Fruit fly (Drosophila melanogaster) whole organism, embryonic: ENCODE measurements around the gene anchor.
A peak's percentile ranks its signal among the peaks of the same experiment; 100 is the strongest.

Source experiments
- Asciz ChIP-seq: fragments of 200-800 bp; sonication (Bioruptor generic); optimal IDR thresholded peaks from 2 replicates; lab custom pipeline; 2017; ENCODE audit warnings: missing biosample characterization, mild to moderate bottlenecking, missing genetic modification characterization, missing genetic modification reagents
- B-H2 ChIP-seq: fragments of 200-800 bp; sonication (Bioruptor generic); optimal IDR thresholded peaks from 2 replicates; lab custom pipeline; 2018; ENCODE audit warnings: missing biosample characterization, mild to moderate bottlenecking, missing genetic modification characterization
- Bdp1 ChIP-seq: fragments of 200-800 bp; sonication (Bioruptor generic); optimal IDR thresholded peaks from 3 replicates; lab custom pipeline; 2016; ENCODE audit warnings: missing biosample characterization, missing genetic modification characterization
- CG11085 ChIP-seq: fragments of 200-800 bp; sonication (Bioruptor generic); IDR thresholded peaks from 2 replicates; pipeline ENCODE4 v1.3.6; 2022; ENCODE audit warnings: missing biosample characterization, missing genetic modification characterization
- CG11456 ChIP-seq: fragments of 200-800 bp; sonication (Bioruptor generic); IDR thresholded peaks from 3 replicates; pipeline ENCODE4 v1.3.6; 2022; ENCODE audit warnings: missing biosample characterization, missing genetic modification characterization
- CG15073 ChIP-seq: fragments of 200-800 bp; sonication (Bioruptor generic); optimal IDR thresholded peaks from 2 replicates; lab custom pipeline; 2016; ENCODE audit warnings: missing biosample characterization, missing genetic modification characterization
- CG15269 ChIP-seq: fragments of 200-800 bp; sonication (Bioruptor generic); optimal IDR thresholded peaks from 2 replicates; lab custom pipeline; 2018; ENCODE audit warnings: missing biosample characterization, mild to moderate bottlenecking, missing genetic modification characterization, moderate library complexity
- CG15601 ChIP-seq: fragments of 200-800 bp; sonication (Bioruptor generic); optimal IDR thresholded peaks from 3 replicates; lab custom pipeline; 2019; ENCODE audit warnings: missing biosample characterization, mild to moderate bottlenecking, missing genetic modification characterization, moderate library complexity
- CG18011 ChIP-seq: fragments of 200-800 bp; sonication (Bioruptor generic); optimal IDR thresholded peaks from 2 replicates; lab custom pipeline; 2017; ENCODE audit warnings: missing biosample characterization, missing genetic modification characterization, mild to moderate bottlenecking, moderate library complexity, missing genotype
- CG1832 ChIP-seq: fragments of 200-800 bp; sonication (Bioruptor generic); optimal IDR thresholded peaks from 2 replicates; lab custom pipeline; 2017; ENCODE audit warnings: missing biosample characterization, mild to moderate bottlenecking, missing genetic modification characterization, inconsistent platforms
- CG2116 ChIP-seq: fragments of 200-800 bp; sonication (Bioruptor generic); optimal IDR thresholded peaks from 3 replicates; lab custom pipeline; 2018; ENCODE audit warnings: missing biosample characterization, mild to moderate bottlenecking, missing genetic modification characterization
- CG31388 ChIP-seq: fragments of 200-800 bp; sonication (Bioruptor generic); optimal IDR thresholded peaks from 2 replicates; lab custom pipeline; 2016; ENCODE audit warnings: missing biosample characterization, missing genetic modification characterization
- CG32532 ChIP-seq: fragments of 200-800 bp; sonication (Bioruptor generic); IDR thresholded peaks from 2 replicates; pipeline ENCODE4 v1.3.6; 2022; ENCODE audit warnings: missing biosample characterization, missing genetic modification characterization
- CG33213 ChIP-seq: fragments of 200-800 bp; sonication (Bioruptor generic); optimal IDR thresholded peaks from 3 replicates; lab custom pipeline; 2016; ENCODE audit warnings: missing biosample characterization, missing genetic modification characterization
- CG42726 ChIP-seq: fragments of 200-800 bp; sonication (Bioruptor generic); IDR thresholded peaks from 2 replicates; pipeline ENCODE4 v1.3.6; 2022; ENCODE audit warnings: missing biosample characterization, missing genetic modification characterization; ENCODE audit not compliant: partially characterized antibody
- CG4282 ChIP-seq: fragments of 200-800 bp; sonication (Bioruptor generic); optimal IDR thresholded peaks from 2 replicates; lab custom pipeline; 2016; ENCODE audit warnings: missing biosample characterization, missing genetic modification characterization
- CG43689 ChIP-seq: fragments of 200-800 bp; sonication (Bioruptor generic); IDR thresholded peaks from 2 replicates; pipeline ENCODE4 v1.3.6; 2022; ENCODE audit warnings: missing biosample characterization, missing genetic modification characterization
- CG6765 ChIP-seq: fragments of 200-800 bp; sonication (Bioruptor generic); optimal IDR thresholded peaks from 3 replicates; lab custom pipeline; 2017; ENCODE audit warnings: missing biosample characterization, mild to moderate bottlenecking, missing genetic modification characterization
- CG7745 ChIP-seq: fragments of 200-800 bp; sonication (Bioruptor generic); optimal IDR thresholded peaks from 2 replicates; lab custom pipeline; 2018; ENCODE audit warnings: missing biosample characterization, mild to moderate bottlenecking, missing genetic modification characterization, moderate library complexity
- Camta ChIP-seq: fragments of 200-800 bp; sonication (Bioruptor generic); optimal IDR thresholded peaks from 2 replicates; lab custom pipeline; 2016; ENCODE audit warnings: missing biosample characterization, missing genetic modification characterization
- Dip2 ChIP-seq: fragments of 200-800 bp; sonication (Bioruptor generic); IDR thresholded peaks from 2 replicates; pipeline ENCODE4 v1.3.6; 2022; ENCODE audit warnings: missing biosample characterization, missing genetic modification characterization
- Doc3 ChIP-seq: fragments of 200-800 bp; sonication (Bioruptor generic); IDR thresholded peaks from 3 replicates; pipeline ENCODE4 v1.3.6; 2022; ENCODE audit warnings: missing biosample characterization, missing genetic modification characterization; ENCODE audit not compliant: partially characterized antibody
- HHEX ChIP-seq: fragments of 200-800 bp; sonication (Bioruptor generic); optimal IDR thresholded peaks from 3 replicates; lab custom pipeline; 2017; ENCODE audit warnings: missing biosample characterization, mild to moderate bottlenecking, missing genetic modification characterization, missing genetic modification reagents
- HLH54F ChIP-seq: fragments of 200-800 bp; sonication (Bioruptor generic); optimal IDR thresholded peaks from 3 replicates; lab custom pipeline; 2016; ENCODE audit warnings: missing biosample characterization, missing genetic modification characterization
- Hmr ChIP-seq: fragments of 200-800 bp; sonication (Bioruptor generic); optimal IDR thresholded peaks from 3 replicates; lab custom pipeline; 2017; ENCODE audit warnings: mild to moderate bottlenecking, missing biosample characterization, missing genetic modification reagents, missing genetic modification characterization
- Lim3 ChIP-seq: fragments of 200-800 bp; sonication (Bioruptor generic); IDR thresholded peaks from 2 replicates; pipeline ENCODE4 v1.3.6; 2022; ENCODE audit warnings: missing biosample characterization, missing genetic modification characterization
- MTF-1 ChIP-seq: fragments of 200-800 bp; sonication (Bioruptor generic); optimal IDR thresholded peaks from 2 replicates; lab custom pipeline; 2018; ENCODE audit warnings: missing biosample characterization, mild to moderate bottlenecking, missing genetic modification characterization, borderline replicate concordance
- Meics ChIP-seq: fragments of 200-800 bp; sonication (Bioruptor generic); optimal IDR thresholded peaks from 2 replicates; lab custom pipeline; 2017; ENCODE audit warnings: missing biosample characterization, mild to moderate bottlenecking, missing genetic modification characterization
- PHDP ChIP-seq: fragments of 200-800 bp; sonication (Bioruptor generic); optimal IDR thresholded peaks from 3 replicates; lab custom pipeline; 2018; ENCODE audit warnings: missing biosample characterization, mild to moderate bottlenecking, missing genetic modification characterization, moderate library complexity
- Pdp1 ChIP-seq, 2 experiments: fragments of 200-800 bp; sonication (Bioruptor generic); optimal IDR thresholded peaks; 3 replicates each; lab custom pipeline; 2016; ENCODE audit warnings: missing biosample characterization in 2 of 2, missing genetic modification characterization in 2 of 2, mild to moderate bottlenecking in 1 of 2, moderate library complexity in 1 of 2
- Side ChIP-seq: fragments of 200-800 bp; sonication (Bioruptor generic); optimal IDR thresholded peaks from 2 replicates; lab custom pipeline; 2016; ENCODE audit warnings: missing biosample characterization, missing genetic modification characterization
- YL-1 ChIP-seq: fragments of 200-800 bp; sonication (Bioruptor generic); optimal IDR thresholded peaks from 3 replicates; lab custom pipeline; 2017; ENCODE audit warnings: missing biosample characterization, mild to moderate bottlenecking, missing genetic modification characterization
- cas ChIP-seq: fragments of 200-800 bp; sonication (Bioruptor generic); IDR thresholded peaks from 2 replicates; pipeline ENCODE4 v1.3.6; 2022; ENCODE audit warnings: missing biosample characterization, missing genetic modification characterization
- dmrt99B ChIP-seq: fragments of 200-800 bp; sonication (Bioruptor generic); optimal IDR thresholded peaks from 2 replicates; lab custom pipeline; 2018; ENCODE audit warnings: missing biosample characterization, mild to moderate bottlenecking, missing genetic modification characterization, moderate library complexity
- en ChIP-seq: fragments of 200-800 bp; sonication (Bioruptor generic); optimal IDR thresholded peaks from 2 replicates; lab custom pipeline; 2016; ENCODE audit warnings: missing biosample characterization, missing genetic modification characterization
- fd3F ChIP-seq: fragments of 200-800 bp; sonication (Bioruptor generic); optimal IDR thresholded peaks from 2 replicates; lab custom pipeline; 2018; ENCODE audit warnings: missing biosample characterization, mild to moderate bottlenecking, missing genetic modification characterization, moderate library complexity
- fu2 ChIP-seq: fragments of 200-800 bp; sonication (Bioruptor generic); optimal IDR thresholded peaks from 2 replicates; lab custom pipeline; 2016; ENCODE audit warnings: missing biosample characterization, missing genetic modification characterization
- gfzf ChIP-seq: fragments of 200-800 bp; sonication (Bioruptor generic); optimal IDR thresholded peaks from 2 replicates; lab custom pipeline; 2016; ENCODE audit warnings: missing biosample characterization, mild to moderate bottlenecking, missing genetic modification characterization, moderate library complexity
- grn ChIP-seq: fragments of 200-800 bp; sonication (Bioruptor generic); optimal IDR thresholded peaks from 3 replicates; lab custom pipeline; 2017; ENCODE audit warnings: missing biosample characterization, missing genetic modification characterization
- gro ChIP-seq: fragments of 200-800 bp; sonication (Bioruptor generic); optimal IDR thresholded peaks from 2 replicates; lab custom pipeline; 2016; ENCODE audit warnings: missing biosample characterization, missing genetic modification characterization
- inv ChIP-seq: fragments of 200-800 bp; sonication (Bioruptor generic); IDR thresholded peaks from 2 replicates; pipeline ENCODE4 v1.3.6; 2022; ENCODE audit warnings: missing biosample characterization, missing genetic modification characterization; ENCODE audit not compliant: partially characterized antibody
- nom ChIP-seq: fragments of 200-800 bp; sonication (Bioruptor generic); optimal IDR thresholded peaks from 2 replicates; lab custom pipeline; 2017; ENCODE audit warnings: missing biosample characterization, missing genetic modification characterization, mild to moderate bottlenecking, moderate library complexity, missing genetic modification reagents
- pb ChIP-seq: fragments of 200-800 bp; sonication (Bioruptor generic); optimal IDR thresholded peaks from 3 replicates; lab custom pipeline; 2016; ENCODE audit warnings: missing biosample characterization, missing genetic modification characterization
- psq ChIP-seq: fragments of 200-800 bp; sonication (Bioruptor generic); optimal IDR thresholded peaks from 2 replicates; lab custom pipeline; 2017; ENCODE audit warnings: missing biosample characterization, missing genetic modification characterization
- ranshi ChIP-seq: fragments of 200-800 bp; sonication (Bioruptor generic); IDR thresholded peaks from 2 replicates; pipeline ENCODE4 v1.3.6; 2022; ENCODE audit warnings: missing biosample characterization, missing genetic modification characterization
- schlank ChIP-seq: fragments of 200-800 bp; sonication (Bioruptor generic); optimal IDR thresholded peaks from 2 replicates; lab custom pipeline; 2018; ENCODE audit warnings: missing biosample characterization, mild to moderate bottlenecking, missing genetic modification characterization
- sens ChIP-seq: fragments of 200-800 bp; sonication (Bioruptor generic); peaks from one replicate; lab custom pipeline; 2016; ENCODE audit warnings: missing biosample characterization, missing genetic modification characterization
- stc ChIP-seq: fragments of 200-800 bp; sonication (Bioruptor generic); IDR thresholded peaks from 2 replicates; pipeline ENCODE4 v1.3.6; 2022; ENCODE audit warnings: missing biosample characterization, missing genetic modification characterization

The anchor gene

DNA sequence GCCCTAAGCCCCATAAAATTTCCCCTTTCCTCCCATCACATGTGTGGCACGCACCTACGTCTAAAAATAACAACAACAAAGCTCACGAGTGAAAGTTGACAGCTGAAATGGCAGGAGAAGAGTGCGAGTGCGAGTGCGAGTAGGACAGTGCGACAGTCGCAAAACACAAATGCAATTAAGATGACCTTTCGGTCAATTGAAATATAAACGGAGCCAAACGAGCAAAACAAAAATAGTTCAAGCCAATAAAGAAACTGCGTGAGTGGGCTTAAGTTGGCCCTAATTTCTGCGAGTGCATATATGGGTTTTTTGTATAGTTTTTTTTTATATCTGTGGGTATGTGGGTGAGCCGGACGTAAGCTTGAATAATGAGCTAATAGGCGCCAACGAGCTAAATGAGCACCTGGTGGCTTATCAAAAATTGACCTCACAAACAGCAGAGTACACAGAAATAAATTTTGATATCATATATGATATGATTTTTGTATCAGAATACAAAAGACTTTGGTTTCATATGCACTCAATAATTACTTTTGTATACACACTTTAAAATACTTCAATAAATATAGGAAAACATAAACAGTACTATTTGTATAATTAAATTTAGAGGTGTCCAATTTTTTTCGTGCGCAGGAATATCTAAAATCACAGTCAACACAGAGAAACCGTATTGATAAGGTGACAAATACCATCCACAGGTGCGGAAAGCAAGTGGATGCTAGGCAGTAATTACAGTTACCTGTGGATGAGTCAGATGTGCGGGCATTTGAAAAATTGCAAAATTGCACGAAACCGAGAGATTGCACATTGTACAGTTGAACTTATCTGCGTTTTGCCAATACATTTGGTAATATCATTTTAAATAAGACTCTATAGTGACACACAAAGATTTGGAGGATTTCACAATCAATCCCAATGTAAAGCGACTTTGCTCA, 30.4 kb downstream of the anchor start (continued):
- TF ChIP-seq Side (no peak), inv (no peak), en (GFP tag; lab: Kevin White, UChicago) (no peak), CG7745 (tag; lab: Kevin White, UChicago) (no peak), HHEX (peak; percentile 6), Asciz (peak; percentile 5), grn (GFP tag; lab: Kevin White, UChicago) (no peak), CG2116 (GFP tag; lab: Kevin White, UChicago) (peak; percentile 5), ranshi (no peak), gfzf (GFP tag; lab: Kevin White, UChicago) (no peak), Bdp1 (no peak), MTF-1 (GFP tag; lab: Kevin White, UChicago) (no peak), CG42726 (GFP tag; lab: Robert Waterston, UW) (no peak), Meics (GFP tag; lab: Kevin White, UChicago) (peak; percentile 39), Dip2 (GFP tag; lab: Robert Waterston, UW) (no peak), B-H2 (GFP tag; lab: Kevin White, UChicago) (no peak), Lim3 (no peak), CG31388 (GFP tag; lab: Kevin White, UChicago) (no peak), fu2 (GFP tag; lab: Kevin White, UChicago) (no peak), YL-1 (GFP tag; lab: Kevin White, UChicago) (no peak), fd3F (GFP tag; lab: Kevin White, UChicago) (no peak), psq (no peak), CG18011 (GFP tag; lab: Kevin White, UChicago) (no peak), dmrt99B (tag; lab: Kevin White, UChicago) (peak; percentile 48), CG1832 (GFP tag; lab: Kevin White, UChicago) (no peak), Pdp1 (GFP tag; optimal IDR thresholded peaks at IDR 0.05; lab: Kevin White, UChicago) (peak in 1 of 2 experiments; percentile 11), schlank (no peak), CG6765 (GFP tag; lab: Kevin White, UChicago) (peak; percentile 31), CG32532 (GFP tag; lab: Robert Waterston, UW) (0 out of 2 replicates have a peak, but pooled peaks have one; percentile 24), CG15269 (tag; lab: Kevin White, UChicago) (peak; percentile 53), HLH54F (no peak), CG43689 (GFP tag; lab: Robert Waterston, UW) (0 out of 2 replicates have a peak, but pooled peaks have one; percentile 19), Doc3 (no peak), cas (GFP tag; lab: Robert Waterston, UW) (no peak), PHDP (tag; lab: Kevin White, UChicago) (peak; percentile 33), Hmr (GFP tag; lab: Kevin White, UChicago) (no peak), sens (GFP tag; lab: Kevin White, UChicago) (peak; percentile 69), CG11456 (GFP tag; lab: Robert Waterston, UW) (no peak), CG11085 (GFP tag; lab: Robert Waterston, UW) (no peak), CG15073 (GFP tag; lab: Kevin White, UChicago) (no peak), nom (GFP tag; lab: Kevin White, UChicago) (no peak), gro (no peak), CG33213 (GFP tag; lab: Kevin White, UChicago) (no peak), stc (peak; percentile 35; the same call in 1 of the 2 replicates), Camta (GFP tag; lab: Kevin White, UChicago) (peak; percentile 8), CG15601 (no peak), CG4282 (no peak), pb (no peak)
